Worm (Caenorhabditis elegans) whole organism, L1 larva: ENCODE measurements around the gene ceh-28.

ENCODE experiments used
- alr-1 ChIP-seq: fragments of 200-800 bp; sonication (Bioruptor generic); optimal IDR thresholded peaks from 2 replicates; lab custom pipeline; 2018; ENCODE audit warnings: borderline replicate concordance, mild to moderate bottlenecking, missing genetic modification characterization, missing compliant biosample characterization
- ama-1 ChIP-seq: fragments of 150-350 bp; optimal IDR thresholded peaks from 2 replicates; lab custom pipeline; 2014
- blmp-1 ChIP-seq: fragments of 150-350 bp; optimal IDR thresholded peaks from 2 replicates; lab custom pipeline; 2014; ENCODE audit warnings: missing biosample characterization, missing genetic modification characterization
- ceh-82 ChIP-seq, 3 experiments: fragments of 150-350 bp in 1 of 3; sonication (generic microtip) in 2 of 3; optimal IDR thresholded peaks; 2 replicates each; lab custom pipeline; 2014 to 2017; ENCODE audit warnings: missing biosample characterization in 3 of 3, missing genetic modification characterization in 3 of 3
- efl-1 ChIP-seq, 4 experiments: fragments of 150-350 bp; optimal IDR thresholded peaks in 3 of 4; peaks in 1 of 4; 1 replicate in 1 of 4; 2 replicates in 3 of 4; lab custom pipeline; 2014; ENCODE audit warnings: missing biosample characterization in 2 of 4, missing genetic modification characterization in 2 of 4, missing genetic modification reagents in 2 of 4
- elt-2 ChIP-seq: sonication (generic microtip); optimal IDR thresholded peaks from 2 replicates; lab custom pipeline; 2016; ENCODE audit warnings: missing genetic modification characterization, mild to moderate bottlenecking, inconsistent platforms, missing compliant biosample characterization, missing genetic modification reagents
- elt-3 ChIP-seq, 6 experiments: fragments of 150-350 bp in 1 of 6; sonication (generic microtip); optimal IDR thresholded peaks; 2 replicates each; lab custom pipeline; 2017 to 2018; ENCODE audit warnings: missing biosample characterization in 6 of 6, missing genetic modification characterization in 6 of 6, inconsistent platforms in 1 of 6
- ets-5 ChIP-seq: fragments of 200-800 bp; sonication (Bioruptor generic); IDR thresholded peaks from 2 replicates; pipeline ENCODE4 v1.3.6; 2022; ENCODE audit warnings: missing genetic modification characterization, missing compliant biosample characterization
- fkh-10 ChIP-seq: sonication (generic microtip); optimal IDR thresholded peaks from 2 replicates; lab custom pipeline; 2017; ENCODE audit warnings: missing biosample characterization, missing genetic modification reagents, missing genetic modification characterization
- fos-1 ChIP-seq: fragments of 150-350 bp; optimal IDR thresholded peaks from 2 replicates; lab custom pipeline; 2014; ENCODE audit warnings: missing biosample characterization, missing genetic modification characterization
- hlh-17 ChIP-seq: fragments of 200-800 bp; sonication (Bioruptor generic); optimal IDR thresholded peaks from 2 replicates; lab custom pipeline; 2018; ENCODE audit warnings: missing genetic modification characterization, mild to moderate bottlenecking, missing compliant biosample characterization, moderate library complexity, borderline replicate concordance
- isw-1 ChIP-seq: fragments of 200-800 bp; sonication (Bioruptor generic); IDR thresholded peaks from 2 replicates; pipeline ENCODE4 v1.3.6; 2022; ENCODE audit warnings: missing genetic modification characterization, missing compliant biosample characterization
- lin-14 ChIP-seq: fragments of 200-800 bp; sonication (Bioruptor generic); optimal IDR thresholded peaks from 2 replicates; lab custom pipeline; 2018; ENCODE audit warnings: mild to moderate bottlenecking, missing genetic modification characterization, moderate library complexity, missing compliant biosample characterization
- lin-35 ChIP-seq, 2 experiments: fragments of 150-350 bp; optimal IDR thresholded peaks; 2 replicates each; lab custom pipeline; 2014; ENCODE audit warnings: missing biosample characterization in 2 of 2, missing genetic modification characterization in 2 of 2, missing genetic modification reagents in 2 of 2
- lin-39 ChIP-seq: fragments of 150-350 bp; optimal IDR thresholded peaks from 2 replicates; lab custom pipeline; 2014; ENCODE audit warnings: missing biosample characterization, missing genetic modification reagents, missing genetic modification characterization
- lir-3 ChIP-seq: sonication (generic microtip); optimal IDR thresholded peaks from 2 replicates; lab custom pipeline; 2016; ENCODE audit warnings: mild to moderate bottlenecking, missing genetic modification characterization, moderate library complexity, missing compliant biosample characterization; ENCODE audit not compliant: poor library complexity
- mab-9 ChIP-seq: fragments of 200-800 bp; sonication (Bioruptor generic); IDR thresholded peaks from 2 replicates; pipeline ENCODE4 v1.3.6; 2022; ENCODE audit warnings: missing genetic modification reagents, missing genetic modification characterization, missing compliant biosample characterization
- mdl-1 ChIP-seq, 2 experiments: fragments of 150-350 bp; optimal IDR thresholded peaks; 2 replicates each; lab custom pipeline; 2014 to 2017; ENCODE audit warnings: missing biosample characterization in 2 of 2, missing genetic modification characterization in 2 of 2, inconsistent platforms in 1 of 2
- mef-2 ChIP-seq: fragments of 150-350 bp; optimal IDR thresholded peaks from 2 replicates; lab custom pipeline; 2014; ENCODE audit warnings: missing biosample characterization, missing genetic modification characterization
- nhr-11 ChIP-seq: fragments of 150-350 bp; optimal IDR thresholded peaks from 2 replicates; lab custom pipeline; 2014; ENCODE audit warnings: missing biosample characterization, missing genetic modification characterization
- nhr-12 ChIP-seq: sonication (generic microtip); optimal IDR thresholded peaks from 2 replicates; lab custom pipeline; 2017; ENCODE audit warnings: missing biosample characterization, missing genetic modification characterization
- nhr-20 ChIP-seq: sonication (generic microtip); optimal IDR thresholded peaks from 2 replicates; lab custom pipeline; 2016; ENCODE audit warnings: mild to moderate bottlenecking, missing genetic modification characterization, missing compliant biosample characterization
- nhr-28 ChIP-seq: fragments of 150-350 bp; optimal IDR thresholded peaks from 2 replicates; lab custom pipeline; 2014; ENCODE audit warnings: missing biosample characterization, missing genetic modification characterization
- nhr-47 ChIP-seq: sonication (generic microtip); optimal IDR thresholded peaks from 2 replicates; lab custom pipeline; 2016; ENCODE audit warnings: mild to moderate bottlenecking, missing genetic modification characterization, moderate library complexity, missing compliant biosample characterization
- nhr-77 ChIP-seq: fragments of 150-350 bp; optimal IDR thresholded peaks from 2 replicates; lab custom pipeline; 2014; ENCODE audit warnings: missing biosample characterization, missing genetic modification characterization
- nhr-90 ChIP-seq: sonication (generic microtip); optimal IDR thresholded peaks from 2 replicates; lab custom pipeline; 2016; ENCODE audit warnings: mild to moderate bottlenecking, missing genetic modification characterization, missing compliant biosample characterization; ENCODE audit not compliant: poor library complexity
- pqm-1 ChIP-seq: sonication (generic microtip); optimal IDR thresholded peaks from 3 replicates; lab custom pipeline; 2017; ENCODE audit warnings: missing biosample characterization, missing genetic modification characterization
- sox-4 ChIP-seq: sonication (generic microtip); optimal IDR thresholded peaks from 2 replicates; lab custom pipeline; 2016; ENCODE audit warnings: missing genetic modification characterization, missing compliant biosample characterization
- sup-37 ChIP-seq: fragments of 200-800 bp; sonication (Bioruptor generic); optimal IDR thresholded peaks from 2 replicates; lab custom pipeline; 2018; ENCODE audit warnings: mild to moderate bottlenecking, missing genetic modification characterization, missing compliant biosample characterization
- unc-130 ChIP-seq: fragments of 150-350 bp; optimal IDR thresholded peaks from 2 replicates; lab custom pipeline; 2017; ENCODE audit warnings: missing biosample characterization, missing genetic modification characterization, inconsistent platforms
- unc-30 ChIP-seq: sonication (generic microtip); optimal IDR thresholded peaks from 2 replicates; lab custom pipeline; 2017; ENCODE audit warnings: missing biosample characterization, missing genetic modification characterization
- unc-62 ChIP-seq: fragments of 150-350 bp; optimal IDR thresholded peaks from 2 replicates; lab custom pipeline; 2014; ENCODE audit warnings: missing biosample characterization, missing genetic modification reagents, missing genetic modification characterization
- unc-86 ChIP-seq: sonication (generic microtip); optimal IDR thresholded peaks from 2 replicates; lab custom pipeline; 2016; ENCODE audit warnings: missing genetic modification characterization, missing compliant biosample characterization
- vab-15 ChIP-seq: sonication (generic microtip); optimal IDR thresholded peaks from 2 replicates; lab custom pipeline; 2017; ENCODE audit warnings: missing genotype, mild to moderate bottlenecking, missing genetic modification characterization, missing compliant biosample characterization
- zag-1 ChIP-seq: fragments of 150-350 bp; optimal IDR thresholded peaks from 2 replicates; lab custom pipeline; 2014; ENCODE audit warnings: missing biosample characterization, missing genetic modification characterization
- ztf-4 ChIP-seq: fragments of 150-350 bp; optimal IDR thresholded peaks from 2 replicates; lab custom pipeline; 2014; ENCODE audit warnings: missing biosample characterization, missing genetic modification characterization

The ceh-28 gene

DNA sequence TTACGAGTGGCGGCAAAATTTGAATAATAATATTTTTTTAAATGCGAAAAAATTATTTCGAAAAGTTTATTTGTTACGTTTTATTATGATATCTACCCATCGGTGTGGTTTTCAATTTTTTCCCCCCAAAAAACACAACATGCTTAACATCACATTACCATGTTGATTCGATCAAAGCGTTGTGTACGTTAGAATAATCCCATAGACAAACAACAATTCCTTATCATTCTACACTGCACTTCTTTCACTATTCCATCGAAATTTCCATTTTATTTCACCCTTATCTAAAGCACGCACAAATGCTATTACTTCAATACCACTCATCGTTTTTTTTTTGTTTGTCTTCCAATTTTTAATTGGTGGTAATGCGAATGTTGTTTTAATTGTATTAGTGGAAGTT, 14.5 kb upstream of the ceh-28 start:
- TF ChIP-seq nhr-90 (tag; lab: Kevin White, UChicago) (peak; percentile 40), unc-86 (tag; lab: Kevin White, UChicago) (no peak), isw-1 (no peak), alr-1 (tag; lab: Kevin White, UChicago) (no peak), lin-14 (GFP tag; lab: Kevin White, UChicago) (peak; percentile 2), unc-62 (GFP tag; lab: Kevin White, UChicago) (no peak), sox-4 (tag; lab: Kevin White, UChicago) (no peak), lin-35 (GFP tag; optimal IDR thresholded peaks at IDR 0.05; lab: Kevin White, UChicago) (peak in 1 of 2 experiments; percentile 36), mdl-1 (tag; optimal IDR thresholded peaks at IDR 0.05; lab: Kevin White, UChicago) (no peak), ztf-4 (no peak), elt-2 (tag; lab: Kevin White, UChicago) (peak; percentile 76), nhr-11 (tag; lab: Kevin White, UChicago) (no peak), sup-37 (GFP tag; lab: Kevin White, UChicago) (no peak), efl-1 (optimal IDR thresholded peaks at IDR 0.05; lab: Kevin White, UChicago) (no peak), efl-1 (GFP tag; optimal IDR thresholded peaks at IDR 0.05 in 1 of 2; lab: Kevin White, UChicago) (no peak), pqm-1 (no peak), vab-15 (tag; lab: Kevin White, UChicago) (no peak), ceh-82 (tag; optimal IDR thresholded peaks at IDR 0.05; lab: Kevin White, UChicago) (no peak)

- TF ChIP-seq zag-1 (tag; lab: Kevin White, UChicago) (no peak), hlh-17 (no peak), mab-9 (GFP tag; lab: Robert Waterston, UW) (no peak), ama-1 (no peak), ceh-82 (tag; optimal IDR thresholded peaks at IDR 0.05; lab: Kevin White, UChicago) (no peak), sox-4 (tag; lab: Kevin White, UChicago) (no peak), lir-3 (no peak), isw-1 (no peak), nhr-77 (tag; lab: Kevin White, UChicago) (no peak), fos-1 (tag; lab: Kevin White, UChicago) (no peak)
Observed at ce11 chrX:13061366-13061765, 13.1 kb upstream of the ceh-28 start.

- TF ChIP-seq nhr-20 (tag; lab: Kevin White, UChicago) (no peak), unc-130 (tag; lab: Kevin White, UChicago) (no peak), lin-39 (no peak), blmp-1 (tag; lab: Kevin White, UChicago) (no peak), lin-35 (GFP tag; optimal IDR thresholded peaks at IDR 0.05; lab: Kevin White, UChicago) (no peak), elt-3 (tag; optimal IDR thresholded peaks at IDR 0.05; lab: Kevin White, UChicago) (no peak), nhr-90 (tag; lab: Kevin White, UChicago) (no peak), nhr-12 (no peak), ets-5 (no peak), lin-14 (GFP tag; lab: Kevin White, UChicago) (no peak), sup-37 (GFP tag; lab: Kevin White, UChicago) (no peak), ama-1 (no peak), nhr-47 (tag; lab: Kevin White, UChicago) (no peak), fkh-10 (GFP tag; lab: Kevin White, UChicago) (no peak), sox-4 (tag; lab: Kevin White, UChicago) (no peak), mef-2 (tag; lab: Kevin White, UChicago) (no peak), unc-30 (tag; lab: Kevin White, UChicago) (no peak), isw-1 (no peak), nhr-28 (no peak)
Observed at ce11 chrX:13062934-13063585, 11.4 kb upstream of the ceh-28 start, which contains the start of gene K03A11.5. Gene K03A11.5 (plus strand): TSS chrX:13063535.
